Worm (Caenorhabditis elegans): ENCODE results near the gene F02A9.1.

DNA sequence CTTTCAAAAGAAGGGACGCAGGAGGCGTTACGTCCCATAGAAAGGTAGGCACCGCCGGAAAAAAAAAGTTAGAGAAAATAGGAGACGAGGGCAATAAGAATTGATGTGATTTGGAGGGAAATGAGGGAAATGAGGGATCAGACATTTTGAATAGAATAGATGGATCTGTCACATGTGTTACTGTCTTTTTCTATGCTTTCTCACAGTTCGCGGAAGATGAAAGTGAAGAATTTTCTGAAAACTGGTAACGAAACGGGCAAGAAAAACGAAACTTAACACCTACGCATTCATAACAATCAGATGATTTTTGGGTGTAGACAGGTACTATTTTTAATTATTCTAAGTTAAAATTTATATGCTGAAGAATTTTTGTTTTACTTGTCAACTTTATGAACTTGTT is 40.0 kb downstream of the F02A9.1 start, which contains the start of gene R107.9:
- no peak for TF ChIP-seq nhr-76 (tag; optimal IDR thresholded peaks at IDR 0.05)
- TF ChIP-seq pqm-1 (tag; optimal IDR thresholded peaks at IDR 0.05) = no peak
- TF ChIP-seq efl-3 (GFP tag; optimal IDR thresholded peaks at IDR 0.05) = no peak
- no peak for TF ChIP-seq nhr-12 (tag; optimal IDR thresholded peaks at IDR 0.05)
- no peak for TF ChIP-seq aly-2 (tag; optimal IDR thresholded peaks at IDR 0.05)
